Fruit fly (Drosophila melanogaster): ENCODE measurements around the gene btn.

dm6 chr3R:22631156-22631555 lies 44.7 kb upstream of the btn start:
- TF ChIP-seq peb (GFP tag; IDR thresholded peaks at IDR 0.05) (no peak), onecut (GFP tag; IDR thresholded peaks at IDR 0.05) (no peak), ac (GFP tag; optimal IDR thresholded peaks at IDR 0.05) (no peak), mam (GFP tag; optimal IDR thresholded peaks at IDR 0.05) (no peak), CG30403 (GFP tag; optimal IDR thresholded peaks at IDR 0.05) (no peak), CG1529 (GFP tag; optimal IDR thresholded peaks at IDR 0.05) (peak; percentile 19), Ets65A (GFP tag) (no peak), Gug (GFP tag; IDR thresholded peaks at IDR 0.05) (no peak), disco-r (GFP tag; optimal IDR thresholded peaks at IDR 0.05) (no peak), YL-1 (GFP tag; optimal IDR thresholded peaks at IDR 0.05) (no peak), Mrtf (GFP tag; IDR thresholded peaks at IDR 0.05) (no peak)

Data from whole organism, embryonic.